Worm (Caenorhabditis elegans) whole organism, L4 larva: ENCODE measurements around the gene tax-4.

Experiments used
- R02D3.7 ChIP-seq: fragments of 150-350 bp; sonication (generic microtip); optimal IDR thresholded peaks from 3 replicates; lab custom pipeline; 2014; ENCODE audit warnings: missing biosample characterization, missing genetic modification characterization
- T26A8.4 ChIP-seq: fragments of 200-800 bp; sonication (Bioruptor generic); IDR thresholded peaks from 2 replicates; pipeline ENCODE4 v1.3.6; 2022; ENCODE audit warnings: missing genetic modification characterization, missing compliant biosample characterization
- Y75B8A.6 ChIP-seq: fragments of 200-800 bp; sonication (Bioruptor generic); IDR thresholded peaks from 2 replicates; pipeline ENCODE4 v1.3.6; 2022; ENCODE audit warnings: missing genetic modification reagents, missing genetic modification characterization, missing compliant biosample characterization
- aha-1 ChIP-seq: fragments of 150-350 bp; peaks from one replicate; lab custom pipeline; 2014; ENCODE audit warnings: missing biosample characterization, missing genetic modification characterization
- ceh-82 ChIP-seq: sonication (generic microtip); optimal IDR thresholded peaks from 2 replicates; lab custom pipeline; 2017; ENCODE audit warnings: missing biosample characterization, missing genetic modification characterization
- daf-12 ChIP-seq: fragments of 150-350 bp; optimal IDR thresholded peaks from 2 replicates; lab custom pipeline; 2014; ENCODE audit warnings: missing biosample characterization, missing genetic modification reagents, missing genetic modification characterization
- dpl-1 ChIP-seq: fragments of 150-350 bp; optimal IDR thresholded peaks from 2 replicates; lab custom pipeline; 2014; ENCODE audit warnings: missing biosample characterization, missing genetic modification reagents, missing genetic modification characterization
- duxl-1 ChIP-seq: sonication (generic microtip); optimal IDR thresholded peaks from 2 replicates; lab custom pipeline; 2016; ENCODE audit warnings: mild to moderate bottlenecking, missing genetic modification characterization, moderate library complexity, missing compliant biosample characterization; ENCODE audit not compliant: poor library complexity
- egl-27 ChIP-seq: sonication (generic microtip); optimal IDR thresholded peaks from 3 replicates; lab custom pipeline; 2017; ENCODE audit warnings: missing biosample characterization, missing genetic modification reagents, missing genetic modification characterization
- fkh-10 ChIP-seq: fragments of 150-350 bp; optimal IDR thresholded peaks from 2 replicates; lab custom pipeline; 2014; ENCODE audit warnings: missing biosample characterization, missing genetic modification reagents, missing genetic modification characterization
- hif-1 ChIP-seq, 2 experiments: sonication (generic microtip); optimal IDR thresholded peaks; 2 replicates each; lab custom pipeline; 2016 to 2017; ENCODE audit warnings: missing compliant biosample characterization in 2 of 2, missing genetic modification characterization in 2 of 2, missing genetic modification reagents in 2 of 2, missing genotype in 2 of 2, mild to moderate bottlenecking in 1 of 2
- hlh-11 ChIP-seq: fragments of 200-800 bp; sonication (Bioruptor generic); optimal IDR thresholded peaks from 2 replicates; lab custom pipeline; 2018; ENCODE audit warnings: mild to moderate bottlenecking, missing genetic modification characterization, missing compliant biosample characterization
- hlh-30 ChIP-seq: sonication (generic microtip); optimal IDR thresholded peaks from 2 replicates; lab custom pipeline; 2017; ENCODE audit warnings: antibody characterized with exemption, mild to moderate bottlenecking, missing genetic modification characterization, missing compliant biosample characterization; ENCODE audit not compliant: insufficient read depth
- hmg-1.1 ChIP-seq: fragments of 200-800 bp; sonication (Bioruptor generic); IDR thresholded peaks from 2 replicates; pipeline ENCODE4 v1.3.6; 2022; ENCODE audit warnings: missing genetic modification reagents, missing genetic modification characterization, missing compliant biosample characterization
- lim-7 ChIP-seq: fragments of 200-800 bp; sonication (Bioruptor generic); IDR thresholded peaks from 2 replicates; pipeline ENCODE4 v1.3.6; 2022; ENCODE audit warnings: missing genetic modification characterization, missing compliant biosample characterization
- lin-15B ChIP-seq: fragments of 150-350 bp; sonication (generic microtip); optimal IDR thresholded peaks from 3 replicates; lab custom pipeline; 2014; ENCODE audit warnings: missing biosample characterization, missing genetic modification characterization
- lsy-2 ChIP-seq, 2 experiments: fragments of 150-350 bp in 1 of 2; sonication (generic microtip) in 1 of 2; optimal IDR thresholded peaks; 2 replicates each; lab custom pipeline; 2014 to 2017; ENCODE audit warnings: missing biosample characterization in 2 of 2, missing genetic modification characterization in 2 of 2
- madf-9 ChIP-seq: fragments of 200-800 bp; sonication (Bioruptor generic); conservative IDR thresholded peaks from 2 replicates; pipeline ENCODE4 v1.3.6; 2022; ENCODE audit warnings: missing genetic modification reagents, missing genetic modification characterization, missing compliant biosample characterization
- mep-1 ChIP-seq: fragments of 150-350 bp; sonication (generic microtip); optimal IDR thresholded peaks from 3 replicates; lab custom pipeline; 2014; ENCODE audit warnings: missing biosample characterization, missing genetic modification characterization
- mes-2 ChIP-seq: sonication (generic microtip); optimal IDR thresholded peaks from 2 replicates; lab custom pipeline; 2016; ENCODE audit warnings: missing genotype, mild to moderate bottlenecking, missing genetic modification characterization, missing compliant biosample characterization; ENCODE audit not compliant: poor library complexity, severe bottlenecking
- nhr-11 ChIP-seq: fragments of 150-350 bp; optimal IDR thresholded peaks from 2 replicates; lab custom pipeline; 2014; ENCODE audit warnings: missing biosample characterization, missing genetic modification characterization
- nhr-111 ChIP-seq: fragments of 200-800 bp; sonication (Bioruptor generic); optimal IDR thresholded peaks from 2 replicates; lab custom pipeline; 2018; ENCODE audit warnings: mild to moderate bottlenecking, missing genetic modification characterization, missing compliant biosample characterization
- nhr-28 ChIP-seq: fragments of 150-350 bp; optimal IDR thresholded peaks from 2 replicates; lab custom pipeline; 2014; ENCODE audit warnings: missing biosample characterization, missing genetic modification characterization
- nhr-42 ChIP-seq: fragments of 200-800 bp; sonication (Bioruptor generic); IDR thresholded peaks from 2 replicates; pipeline ENCODE4 v1.3.6; 2022; ENCODE audit warnings: missing genetic modification characterization, missing compliant biosample characterization
- nhr-6 ChIP-seq: fragments of 150-350 bp; optimal IDR thresholded peaks from 2 replicates; lab custom pipeline; 2014; ENCODE audit warnings: missing biosample characterization, missing genetic modification characterization
- nhr-76 ChIP-seq: fragments of 150-350 bp; optimal IDR thresholded peaks from 2 replicates; lab custom pipeline; 2014; ENCODE audit warnings: missing biosample characterization, missing genetic modification characterization
- php-3 ChIP-seq: fragments of 200-800 bp; sonication (Bioruptor generic); IDR thresholded peaks from 2 replicates; pipeline ENCODE4 v1.3.6; 2022; ENCODE audit warnings: missing genetic modification reagents, missing genetic modification characterization, missing compliant biosample characterization
- pqm-1 ChIP-seq: sonication (generic microtip); optimal IDR thresholded peaks from 2 replicates; lab custom pipeline; 2017; ENCODE audit warnings: missing biosample characterization, missing genetic modification characterization
- saeg-2 ChIP-seq: fragments of 200-800 bp; sonication (Bioruptor generic); IDR thresholded peaks from 2 replicates; pipeline ENCODE4 v1.3.6; 2022; ENCODE audit warnings: missing genetic modification reagents, missing genetic modification characterization, missing compliant biosample characterization
- spr-1 ChIP-seq: sonication (generic microtip); optimal IDR thresholded peaks from 2 replicates; lab custom pipeline; 2016; ENCODE audit warnings: mild to moderate bottlenecking, missing genetic modification characterization, missing compliant biosample characterization
- tag-97 ChIP-seq: fragments of 200-800 bp; sonication (Bioruptor generic); IDR thresholded peaks from 2 replicates; pipeline ENCODE4 v1.3.6; 2022; ENCODE audit warnings: missing genetic modification characterization, missing compliant biosample characterization
- unc-62 ChIP-seq, 3 experiments: fragments of 150-350 bp in 1 of 3; sonication (generic microtip); optimal IDR thresholded peaks in 2 of 3; peaks in 1 of 3; 1 replicate in 1 of 3; 2 replicates in 2 of 3; lab custom pipeline; 2014 to 2017; ENCODE audit warnings: missing biosample characterization in 3 of 3, missing genetic modification characterization in 3 of 3, missing genetic modification reagents in 3 of 3, missing genotype in 1 of 3
- zfp-2 ChIP-seq: sonication (generic microtip); optimal IDR thresholded peaks from 2 replicates; lab custom pipeline; 2016; ENCODE audit warnings: mild to moderate bottlenecking, missing genetic modification characterization, missing compliant biosample characterization

Gene tax-4

DNA sequence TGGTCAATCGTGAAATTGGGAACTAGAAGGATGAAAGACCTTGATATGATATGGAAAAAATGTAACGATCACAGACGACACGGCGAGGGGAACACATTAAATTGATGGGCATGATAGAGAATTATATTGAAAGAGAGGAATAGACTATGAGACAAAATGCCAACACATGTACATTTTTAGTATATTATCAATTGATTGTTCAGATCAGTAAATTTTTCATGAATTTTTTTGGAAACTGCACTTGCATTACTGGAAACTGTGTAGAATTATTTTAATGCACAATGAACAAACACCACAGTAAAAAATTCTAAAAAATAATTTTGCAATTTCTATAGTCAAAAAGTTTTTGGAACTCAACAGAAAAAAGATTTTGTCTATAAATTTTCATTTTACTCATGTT lies 8.1 kb upstream of the tax-4 start:
- TF ChIP-seq fkh-10 (GFP tag; lab: Kevin White, UChicago) (no peak), nhr-6 (tag; lab: Kevin White, UChicago) (no peak), nhr-28 (peak; percentile 33), T26A8.4 (no peak), ceh-82 (tag; lab: Kevin White, UChicago) (no peak), aha-1 (peak; percentile 36), nhr-111 (GFP tag; lab: Kevin White, UChicago) (no peak), nhr-42 (no peak)
- TF ChIP-seq, all 104 proteins: peak for 2

DNA sequence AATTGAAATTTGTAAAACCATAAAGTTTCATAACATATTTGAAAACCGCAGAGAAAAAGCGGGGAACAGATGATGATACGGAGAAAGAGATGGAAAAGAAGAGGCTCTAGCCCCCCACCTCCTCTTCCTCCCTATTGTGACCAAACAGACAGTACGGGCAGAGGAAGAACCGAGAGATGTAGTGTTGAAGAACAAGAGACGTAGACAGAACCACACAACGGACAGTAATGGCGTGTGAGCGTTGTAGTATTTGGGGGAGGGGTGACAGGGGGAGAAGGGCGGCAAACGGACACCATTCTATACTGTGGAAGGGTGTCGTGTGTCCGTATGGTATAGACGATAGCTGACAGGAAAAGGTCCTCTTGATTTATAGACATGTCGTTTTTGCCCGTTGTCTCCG lies 5.3 kb upstream of the tax-4 start:
- TF ChIP-seq lim-7 (no peak), hmg-1.1 (GFP tag; lab: Robert Waterston, UW) (0 out of 2 replicates have a peak, but pooled peaks have one; percentile 14), nhr-111 (GFP tag; lab: Kevin White, UChicago) (no peak), tag-97 (GFP tag; lab: Robert Waterston, UW) (no peak), nhr-28 (peak; percentile 62), fkh-10 (GFP tag; lab: Kevin White, UChicago) (no peak), lin-15B (no peak), nhr-76 (tag; lab: Kevin White, UChicago) (no peak)

DNA sequence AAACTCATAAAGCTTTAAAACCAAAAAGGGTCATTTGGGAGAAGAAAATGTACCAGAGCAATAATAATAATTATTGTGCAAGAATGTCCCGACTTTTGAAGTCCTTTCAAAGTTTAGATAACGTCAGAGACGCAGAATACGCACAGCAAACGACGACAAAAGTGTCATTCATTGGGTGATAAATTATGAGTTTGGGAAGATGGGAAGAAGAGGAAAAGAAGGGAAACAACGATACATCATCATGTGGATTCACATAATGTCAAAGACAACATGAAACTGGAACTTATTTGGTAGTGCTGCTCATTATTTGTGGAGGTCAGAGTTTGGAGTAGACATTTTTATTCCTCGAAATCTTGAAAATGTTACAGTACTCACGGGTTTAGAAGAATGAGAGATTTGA lies 3.5 kb upstream of the tax-4 start:
- TF ChIP-seq fkh-10 (GFP tag; lab: Kevin White, UChicago) (no peak), unc-62 (GFP tag; optimal IDR thresholded peaks at IDR 0.05 in 1 of 2; lab: Kevin White, UChicago) (peak in 1 of 2 experiments; percentile 95), unc-62 (tag; optimal IDR thresholded peaks at IDR 0.05; lab: Kevin White, UChicago) (no peak), nhr-11 (tag; lab: Kevin White, UChicago) (no peak)

ce11 chrIII:9185722-9186121 lies 4.4 kb downstream of the tax-4 start, which contains the start of gene ZC84.7:
TSS of gene ZC84.7 (plus strand) at chrIII:9186022.
- TF ChIP-seq php-3 (GFP tag; lab: Robert Waterston, UW) (no peak), egl-27 (tag; lab: Kevin White, UChicago) (no peak)

DNA sequence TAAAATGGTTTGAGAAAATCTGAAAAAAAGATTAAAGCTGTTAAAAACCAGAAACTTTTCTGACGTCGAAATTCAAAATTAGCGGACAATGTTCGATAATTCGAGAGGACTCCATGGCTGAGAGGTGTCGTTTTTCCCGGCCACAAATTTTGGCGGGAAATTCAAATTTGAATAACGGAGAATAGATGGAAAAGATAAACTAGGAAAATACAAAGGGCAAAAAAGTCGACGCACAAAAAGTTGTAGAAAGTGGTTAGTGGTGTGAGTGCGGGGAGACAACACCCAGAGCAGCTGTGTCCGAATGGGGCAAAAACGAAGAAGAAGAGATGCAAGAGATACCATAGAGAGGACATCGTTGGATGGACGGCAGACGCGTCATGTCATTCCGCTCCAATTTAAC lies 9.7 kb downstream of the tax-4 start, which contains the start of gene cls-3:
cls-3 (minus strand) TSS at position 19 of the 400 bp plus-strand sequence.
- TF ChIP-seq dpl-1 = peak; percentile 90
- TF ChIP-seq duxl-1 (tag; lab: Kevin White, UChicago) = no peak
- peak; percentile 88 for TF ChIP-seq mes-2
- no peak for TF ChIP-seq nhr-6 (tag; lab: Kevin White, UChicago)
- no peak for TF ChIP-seq lsy-2 (tag; optimal IDR thresholded peaks at IDR 0.05; lab: Kevin White, UChicago)

- no peak for TF ChIP-seq saeg-2 (GFP tag; lab: Robert Waterston, UW)
- no peak for TF ChIP-seq madf-9
- TF ChIP-seq daf-12 (tag; lab: Kevin White, UChicago) = no peak
- TF ChIP-seq spr-1 (tag; lab: Kevin White, UChicago) = no peak
- no peak for TF ChIP-seq hlh-30 (tag; lab: Kevin White, UChicago)
- no peak for TF ChIP-seq pqm-1
- no peak for TF ChIP-seq hlh-11 (tag; lab: Kevin White, UChicago)
- TF ChIP-seq Y75B8A.6 (GFP tag; lab: Robert Waterston, UW) = no peak
- TF ChIP-seq php-3 (GFP tag; lab: Robert Waterston, UW) = no peak
- no peak for TF ChIP-seq mes-2
- no peak for TF ChIP-seq R02D3.7 (tag; lab: Kevin White, UChicago)
- no peak for TF ChIP-seq zfp-2 (tag; lab: Kevin White, UChicago)
- no peak for TF ChIP-seq hif-1 (tag; optimal IDR thresholded peaks at IDR 0.05; lab: Kevin White, UChicago)
- no peak for TF ChIP-seq mep-1 (tag; lab: Kevin White, UChicago)
Observed at ce11 chrIII:9199605-9200004, 18.3 kb downstream of the tax-4 start, which contains the start of gene ZC84.6. TSS of gene ZC84.6 (minus strand) at chrIII:9199705.
